Fruit fly (Drosophila melanogaster) whole organism, wandering third instar larva: Measurements from ENCODE around the gene CG43145.

ENCODE experiments used
- GATAd ChIP-seq: sonication (Bioruptor generic); optimal IDR thresholded peaks from 2 replicates; lab custom pipeline; 2016; ENCODE audit warnings: missing biosample characterization, missing genetic modification characterization
- Hr78 ChIP-seq: fragments of >200 bp; optimal IDR thresholded peaks from 2 replicates; lab custom pipeline; 2017; ENCODE audit warnings: missing biosample characterization, missing genetic modification characterization
- N ChIP-seq: fragments of >200 bp; optimal IDR thresholded peaks from 2 replicates; lab custom pipeline; 2018; ENCODE audit warnings: missing biosample characterization, missing external identifiers, missing genetic modification characterization
- Sp1 ChIP-seq: fragments of 200-800 bp; sonication (Bioruptor generic); optimal IDR thresholded peaks from 3 replicates; lab custom pipeline; 2019; ENCODE audit warnings: missing biosample characterization, mild to moderate bottlenecking, missing genetic modification characterization, moderate library complexity
- dl ChIP-seq, 2 experiments: fragments of 175-275, 200-275 bp in 1 of 2; fragments of 200-275 bp in 1 of 2; sonication (Bioruptor generic); optimal IDR thresholded peaks; lab custom pipeline; 2018; ENCODE audit warnings: mild to moderate bottlenecking in 2 of 2, missing biosample characterization in 2 of 2, missing genetic modification characterization in 2 of 2, moderate library complexity in 2 of 2; ENCODE audit not compliant: partially characterized antibody in 2 of 2, insufficient read depth in 1 of 2
- dmrt93B ChIP-seq: fragments of 200-800 bp; sonication (Bioruptor generic); optimal IDR thresholded peaks from 2 replicates; lab custom pipeline; 2018; ENCODE audit warnings: missing biosample characterization, mild to moderate bottlenecking, missing genetic modification characterization
- fru ChIP-seq: fragments of 200-800 bp; sonication (Bioruptor generic); optimal IDR thresholded peaks from 3 replicates; lab custom pipeline; 2016; ENCODE audit warnings: missing biosample characterization, mild to moderate bottlenecking, missing genetic modification characterization
- lola ChIP-seq: fragments of >200 bp; optimal IDR thresholded peaks from 2 replicates; lab custom pipeline; 2017; ENCODE audit warnings: missing biosample characterization, missing genetic modification characterization
- psq ChIP-seq: fragments of 200-800 bp; sonication (Bioruptor generic); optimal IDR thresholded peaks from 3 replicates; lab custom pipeline; 2017; ENCODE audit warnings: missing biosample characterization, mild to moderate bottlenecking, missing genetic modification characterization, moderate library complexity
- rgr ChIP-seq: fragments of 200-800 bp; sonication (Bioruptor generic); optimal IDR thresholded peaks from 3 replicates; lab custom pipeline; 2016; ENCODE audit warnings: missing biosample characterization, mild to moderate bottlenecking, missing genetic modification characterization
- usp ChIP-seq: fragments of >200 bp; optimal IDR thresholded peaks from 2 replicates; lab custom pipeline; 2017; ENCODE audit warnings: missing biosample characterization, missing genetic modification characterization
- woc ChIP-seq: sonication (Bioruptor generic); optimal IDR thresholded peaks from 2 replicates; lab custom pipeline; 2016; ENCODE audit warnings: missing biosample characterization, mild to moderate bottlenecking, missing genetic modification characterization

dm6 chr2L:3681338-3681737, 20.3 kb upstream of the CG43145 start:
- TF ChIP-seq rgr (GFP tag; lab: Kevin White, UChicago) (no peak), fru (no peak), dl (GFP tag; optimal IDR thresholded peaks at IDR 0.05; lab: Kevin White, UChicago; ENCODE audit: insufficient read depth in 1 of 2, partially characterized antibody in 2 of 2) (no peak), lola (GFP tag; lab: Kevin White, UChicago) (no peak), psq (no peak), N (no peak), GATAd (GFP tag; lab: Kevin White, UChicago) (no peak), Hr78 (GFP tag; lab: Kevin White, UChicago) (no peak), dmrt93B (GFP tag; lab: Kevin White, UChicago) (no peak), usp (GFP tag; lab: Kevin White, UChicago) (no peak), Sp1 (no peak), woc (no peak)
